Worm (Caenorhabditis elegans) whole organism, dauer: ENCODE results near the gene cdc-48.1.
A peak's percentile ranks its signal among the peaks of the same experiment; 100 is the strongest.

Experiments used
- unc-62 ChIP-seq: sonication (generic microtip); optimal IDR thresholded peaks from 2 replicates; lab custom pipeline; 2017; ENCODE audit warnings: missing biosample characterization, missing genetic modification reagents, missing genetic modification characterization

cdc-48.1 gene

ce11 chrII:10554046-10554399, 9.2 kb downstream of the cdc-48.1 start:
- no peak for TF ChIP-seq unc-62 (GFP tag; lab: Kevin White, UChicago)

ce11 chrII:10553377-10554045, 9.7 kb downstream of the cdc-48.1 start:
- TF ChIP-seq unc-62 (GFP tag; lab: Kevin White, UChicago): no peak

- TF ChIP-seq unc-62 (GFP tag; lab: Kevin White, UChicago): peak; percentile 36
Observed at ce11 chrII:10551985-10552736, 11.0 kb downstream of the cdc-48.1 start.

ce11 chrII:10550872-10551647, 12.1 kb downstream of the cdc-48.1 start:
- TF ChIP-seq unc-62 (GFP tag; lab: Kevin White, UChicago): no peak

- TF ChIP-seq unc-62 (GFP tag; lab: Kevin White, UChicago): no peak
Observed at ce11 chrII:10550173-10550572, 13.0 kb downstream of the cdc-48.1 start.

- TF ChIP-seq unc-62 (GFP tag; lab: Kevin White, UChicago): no peak
Observed at ce11 chrII:10548778-10549671, 14.2 kb downstream of the cdc-48.1 start.

ce11 chrII:10547803-10548693, 15.2 kb downstream of the cdc-48.1 start:
- no peak for TF ChIP-seq unc-62 (GFP tag; lab: Kevin White, UChicago)

ce11 chrII:10547311-10547710, 15.9 kb downstream of the cdc-48.1 start:
- no peak for TF ChIP-seq unc-62 (GFP tag; lab: Kevin White, UChicago)

- TF ChIP-seq unc-62 (GFP tag; lab: Kevin White, UChicago): no peak
Observed at ce11 chrII:10546784-10547087, 16.5 kb downstream of the cdc-48.1 start.

ce11 chrII:10545924-10546783, 17.1 kb downstream of the cdc-48.1 start:
- no peak for TF ChIP-seq unc-62 (GFP tag; lab: Kevin White, UChicago)

- no peak for TF ChIP-seq unc-62 (GFP tag; lab: Kevin White, UChicago)
Observed at ce11 chrII:10545213-10545612, 18.0 kb downstream of the cdc-48.1 start.

- no peak for TF ChIP-seq unc-62 (GFP tag; lab: Kevin White, UChicago)
Observed at ce11 chrII:10544374-10544908, 18.8 kb downstream of the cdc-48.1 start.

- TF ChIP-seq unc-62 (GFP tag; lab: Kevin White, UChicago): no peak
Observed at ce11 chrII:10543457-10544137, 19.6 kb downstream of the cdc-48.1 start.
